Worm (Caenorhabditis elegans) whole organism, L4 larva: ENCODE data around the gene Y46H3C.5.

Experiments used
- D1046.2 ChIP-seq: fragments of 200-800 bp; sonication (Bioruptor generic); IDR thresholded peaks from 2 replicates; pipeline ENCODE4 v1.3.6; 2022; ENCODE audit warnings: missing genetic modification characterization, missing compliant biosample characterization
- F37D6.2 ChIP-seq: sonication (generic microtip); optimal IDR thresholded peaks from 2 replicates; lab custom pipeline; 2016; ENCODE audit warnings: mild to moderate bottlenecking, missing genetic modification characterization, missing compliant biosample characterization
- T20F7.1 ChIP-seq: fragments of 200-800 bp; sonication (Bioruptor generic); optimal IDR thresholded peaks from 2 replicates; lab custom pipeline; 2018; ENCODE audit warnings: mild to moderate bottlenecking, missing genetic modification characterization, missing compliant biosample characterization
- T26A8.4 ChIP-seq: fragments of 200-800 bp; sonication (Bioruptor generic); IDR thresholded peaks from 2 replicates; pipeline ENCODE4 v1.3.6; 2022; ENCODE audit warnings: missing genetic modification characterization, missing compliant biosample characterization
- Y5F2A.4 ChIP-seq: fragments of 200-800 bp; sonication (Bioruptor generic); optimal IDR thresholded peaks from 2 replicates; lab custom pipeline; 2018; ENCODE audit warnings: mild to moderate bottlenecking, missing genetic modification characterization, missing compliant biosample characterization
- Y75B8A.6 ChIP-seq: fragments of 200-800 bp; sonication (Bioruptor generic); IDR thresholded peaks from 2 replicates; pipeline ENCODE4 v1.3.6; 2022; ENCODE audit warnings: missing genetic modification reagents, missing genetic modification characterization, missing compliant biosample characterization
- ZK546.5 ChIP-seq, 2 experiments: sonication (generic microtip); optimal IDR thresholded peaks; 2 replicates each; lab custom pipeline; 2017; ENCODE audit warnings: missing biosample characterization in 2 of 2, missing genetic modification characterization in 2 of 2
- ama-1 ChIP-seq: fragments of 150-350 bp; optimal IDR thresholded peaks from 2 replicates; lab custom pipeline; 2014; ENCODE audit warnings: inconsistent platforms, mixed read lengths
- attf-4 ChIP-seq: sonication (generic microtip); optimal IDR thresholded peaks from 3 replicates; lab custom pipeline; 2017; ENCODE audit warnings: missing biosample characterization, missing genetic modification characterization
- ceh-20 ChIP-seq: fragments of 200-800 bp; sonication (Bioruptor generic); IDR thresholded peaks from 2 replicates; pipeline ENCODE4 v1.3.6; 2022; ENCODE audit warnings: missing genetic modification reagents, missing genetic modification characterization, missing compliant biosample characterization
- ceh-28 ChIP-seq: fragments of 150-350 bp; optimal IDR thresholded peaks from 2 replicates; lab custom pipeline; 2014; ENCODE audit warnings: missing biosample characterization, missing genetic modification reagents, missing genetic modification characterization
- ceh-32 ChIP-seq: sonication (generic microtip); optimal IDR thresholded peaks from 2 replicates; lab custom pipeline; 2016; ENCODE audit warnings: mild to moderate bottlenecking, missing genetic modification characterization, missing compliant biosample characterization; ENCODE audit not compliant: poor library complexity
- ceh-44 ChIP-seq: fragments of 200-800 bp; sonication (Bioruptor generic); IDR thresholded peaks from 2 replicates; pipeline ENCODE4 v1.3.6; 2022; ENCODE audit warnings: missing genetic modification reagents, missing genetic modification characterization, missing compliant biosample characterization
- ceh-82 ChIP-seq: sonication (generic microtip); optimal IDR thresholded peaks from 2 replicates; lab custom pipeline; 2017; ENCODE audit warnings: missing biosample characterization, missing genetic modification characterization
- cey-2 ChIP-seq: sonication (generic microtip); optimal IDR thresholded peaks from 3 replicates; lab custom pipeline; 2017; ENCODE audit warnings: missing genetic modification characterization, mild to moderate bottlenecking, missing compliant biosample characterization, antibody characterized with exemption, borderline replicate concordance; ENCODE audit not compliant: insufficient read depth
- dpl-1 ChIP-seq: fragments of 150-350 bp; optimal IDR thresholded peaks from 2 replicates; lab custom pipeline; 2014; ENCODE audit warnings: missing biosample characterization, missing genetic modification reagents, missing genetic modification characterization
- duxl-1 ChIP-seq: sonication (generic microtip); optimal IDR thresholded peaks from 2 replicates; lab custom pipeline; 2016; ENCODE audit warnings: mild to moderate bottlenecking, missing genetic modification characterization, moderate library complexity, missing compliant biosample characterization; ENCODE audit not compliant: poor library complexity
- egl-27 ChIP-seq: sonication (generic microtip); optimal IDR thresholded peaks from 3 replicates; lab custom pipeline; 2017; ENCODE audit warnings: missing biosample characterization, missing genetic modification reagents, missing genetic modification characterization
- jun-1 ChIP-seq: fragments of 150-350 bp; optimal IDR thresholded peaks from 2 replicates; lab custom pipeline; 2014; ENCODE audit warnings: missing biosample characterization, missing genetic modification reagents, missing genetic modification characterization
- madf-5 ChIP-seq, 2 experiments: fragments of 200-800 bp; sonication (Bioruptor generic); IDR thresholded peaks; 2 replicates each; pipeline ENCODE4 v1.3.6; 2022; ENCODE audit warnings: missing compliant biosample characterization in 2 of 2, missing genetic modification characterization in 2 of 2
- madf-9 ChIP-seq: fragments of 200-800 bp; sonication (Bioruptor generic); conservative IDR thresholded peaks from 2 replicates; pipeline ENCODE4 v1.3.6; 2022; ENCODE audit warnings: missing genetic modification reagents, missing genetic modification characterization, missing compliant biosample characterization
- mes-2 ChIP-seq: sonication (generic microtip); optimal IDR thresholded peaks from 2 replicates; lab custom pipeline; 2016; ENCODE audit warnings: missing genotype, mild to moderate bottlenecking, missing genetic modification characterization, missing compliant biosample characterization; ENCODE audit not compliant: poor library complexity, severe bottlenecking
- mxl-3 ChIP-seq: fragments of 200-800 bp; sonication (Bioruptor generic); optimal IDR thresholded peaks from 2 replicates; lab custom pipeline; 2018; ENCODE audit warnings: mild to moderate bottlenecking, missing genetic modification characterization, missing compliant biosample characterization
- nhr-102 ChIP-seq: sonication (generic microtip); optimal IDR thresholded peaks from 2 replicates; lab custom pipeline; 2016; ENCODE audit warnings: mild to moderate bottlenecking, missing genetic modification characterization, moderate library complexity, missing compliant biosample characterization
- nhr-25 ChIP-seq: sonication (generic microtip); optimal IDR thresholded peaks from 2 replicates; lab custom pipeline; 2017; ENCODE audit warnings: missing genetic modification characterization, mild to moderate bottlenecking, missing compliant biosample characterization, antibody characterized with exemption, moderate library complexity, borderline replicate concordance; ENCODE audit not compliant: insufficient read depth
- nhr-6 ChIP-seq: fragments of 150-350 bp; optimal IDR thresholded peaks from 2 replicates; lab custom pipeline; 2014; ENCODE audit warnings: missing biosample characterization, missing genetic modification characterization
- nhr-77 ChIP-seq: fragments of 150-350 bp; optimal IDR thresholded peaks from 2 replicates; lab custom pipeline; 2014; ENCODE audit warnings: missing biosample characterization, missing genetic modification characterization
- pha-4 ChIP-seq, 2 experiments: fragments of 150-350 bp in 1 of 2; fragments of 200-800 bp in 1 of 2; sonication (Bioruptor generic) in 1 of 2; IDR thresholded peaks in 1 of 2; optimal IDR thresholded peaks in 1 of 2; 2 replicates each; pipeline versions ENCODE4 v1.3.6 to Lab custom; 2014 to 2022; ENCODE audit warnings: missing genetic modification characterization in 2 of 2, missing genetic modification reagents in 2 of 2, missing biosample characterization in 1 of 2, missing compliant biosample characterization in 1 of 2
- pqm-1 ChIP-seq: sonication (generic microtip); optimal IDR thresholded peaks from 2 replicates; lab custom pipeline; 2017; ENCODE audit warnings: missing biosample characterization, missing genetic modification characterization
- rbr-2 ChIP-seq: sonication (generic microtip); optimal IDR thresholded peaks from 2 replicates; lab custom pipeline; 2016; ENCODE audit warnings: missing genotype, missing genetic modification characterization, missing compliant biosample characterization
- spr-1 ChIP-seq: sonication (generic microtip); optimal IDR thresholded peaks from 2 replicates; lab custom pipeline; 2016; ENCODE audit warnings: mild to moderate bottlenecking, missing genetic modification characterization, missing compliant biosample characterization
- spr-3 ChIP-seq: fragments of 200-800 bp; sonication (Bioruptor generic); optimal IDR thresholded peaks from 2 replicates; lab custom pipeline; 2018; ENCODE audit warnings: mild to moderate bottlenecking, missing genetic modification characterization, missing compliant biosample characterization
- tag-97 ChIP-seq: fragments of 200-800 bp; sonication (Bioruptor generic); IDR thresholded peaks from 2 replicates; pipeline ENCODE4 v1.3.6; 2022; ENCODE audit warnings: missing genetic modification characterization, missing compliant biosample characterization
- unc-39 ChIP-seq: sonication (generic microtip); optimal IDR thresholded peaks from 2 replicates; lab custom pipeline; 2017; ENCODE audit warnings: missing biosample characterization, missing genetic modification characterization
- zfp-3 ChIP-seq: fragments of 200-800 bp; sonication (Bioruptor generic); conservative IDR thresholded peaks from 2 replicates; pipeline ENCODE4 v1.3.6; 2022; ENCODE audit warnings: missing genetic modification reagents, missing genetic modification characterization, missing compliant biosample characterization

The Y46H3C.5 gene

DNA sequence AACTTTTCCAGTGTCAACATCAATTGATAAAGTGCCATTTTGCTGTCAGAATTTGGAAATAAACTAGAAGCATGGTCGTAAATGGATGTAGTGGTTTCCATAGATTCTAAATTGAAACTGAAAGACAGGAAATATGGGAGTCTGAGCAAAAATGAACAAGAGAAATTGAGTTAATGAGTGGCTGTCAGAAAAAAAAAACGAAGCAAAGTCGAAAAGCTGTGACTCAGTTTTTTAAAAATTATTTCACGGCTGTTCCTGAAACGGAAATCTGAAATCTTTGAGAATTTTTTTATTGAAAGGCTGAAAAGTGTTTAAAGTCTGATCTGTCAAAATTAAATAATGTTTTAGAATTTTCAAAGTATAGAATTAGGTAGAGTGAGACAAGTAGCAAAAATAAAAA, 14.1 kb downstream of the Y46H3C.5 start, which contains the start of gene srw-98:
Gene srw-98 (minus strand): TSS at position 101 of the 400 bp plus-strand sequence.
- TF ChIP-seq ceh-82 (tag; lab: Kevin White, UChicago): no peak
- TF ChIP-seq jun-1 (tag; lab: Kevin White, UChicago): no peak
- no peak for TF ChIP-seq pha-4 (GFP tag; IDR thresholded peaks at IDR 0.05; lab: Robert Waterston, UW)
- no peak for TF ChIP-seq pha-4 (tag; optimal IDR thresholded peaks at IDR 0.05; lab: Kevin White, UChicago)
- TF ChIP-seq dpl-1 (GFP tag; lab: Kevin White, UChicago): no peak
- no peak for TF ChIP-seq nhr-77 (tag; lab: Kevin White, UChicago)
- TF ChIP-seq ama-1 (lab: Kevin White, UChicago): no peak
- TF ChIP-seq zfp-3: no peak
- TF ChIP-seq pqm-1 (tag; lab: Kevin White, UChicago): no peak
- TF ChIP-seq Y75B8A.6 (GFP tag; lab: Robert Waterston, UW): no peak
- no peak for TF ChIP-seq D1046.2 (GFP tag; lab: Robert Waterston, UW)
- TF ChIP-seq madf-9 (GFP tag; lab: Robert Waterston, UW): no peak

DNA sequence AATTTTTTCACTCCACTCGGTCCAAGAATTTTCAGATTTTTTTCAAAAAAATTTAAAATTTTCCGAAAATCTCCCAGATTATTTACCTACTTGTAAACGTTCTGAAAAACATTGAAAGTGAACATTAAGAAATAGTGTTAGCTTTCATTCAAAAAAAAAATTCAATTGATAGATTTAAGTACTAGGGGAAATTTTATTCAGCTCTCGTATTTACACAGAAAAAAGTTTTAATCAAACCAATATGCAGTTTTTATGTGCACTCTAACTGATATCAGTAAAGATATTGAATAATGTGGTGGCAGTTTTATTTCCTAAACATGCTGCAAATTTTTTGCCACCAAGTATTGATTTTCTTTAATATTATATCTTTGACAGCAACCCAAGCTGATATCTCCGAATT, 24.1 kb downstream of the Y46H3C.5 start, which contains the start of gene irld-42:
Gene irld-42 (plus strand): TSS at position 301 of the 400 bp plus-strand sequence.
- no peak for TF ChIP-seq mes-2 (tag; lab: Kevin White, UChicago)
- TF ChIP-seq duxl-1: no peak
- no peak for TF ChIP-seq attf-4 (tag; lab: Kevin White, UChicago)
- TF ChIP-seq ceh-20 (GFP tag; lab: Robert Waterston, UW): no peak
- no peak for TF ChIP-seq ceh-32 (tag; lab: Kevin White, UChicago)
- TF ChIP-seq tag-97 (GFP tag; lab: Robert Waterston, UW): no peak
- no peak for TF ChIP-seq ceh-28 (tag; lab: Kevin White, UChicago)
- no peak for TF ChIP-seq F37D6.2
- no peak for TF ChIP-seq T26A8.4
- TF ChIP-seq mxl-3 (GFP tag; lab: Kevin White, UChicago): no peak
- no peak for TF ChIP-seq spr-3 (GFP tag; lab: Kevin White, UChicago)
- no peak for TF ChIP-seq unc-39 (tag; lab: Kevin White, UChicago)
- no peak for TF ChIP-seq nhr-6 (tag; lab: Kevin White, UChicago)
- no peak for TF ChIP-seq pha-4 (GFP tag; IDR thresholded peaks at IDR 0.05; lab: Robert Waterston, UW)
- TF ChIP-seq pha-4 (tag; optimal IDR thresholded peaks at IDR 0.05; lab: Kevin White, UChicago): no peak
- TF ChIP-seq ceh-44 (GFP tag; lab: Robert Waterston, UW): no peak
- TF ChIP-seq madf-5 (GFP tag; IDR thresholded peaks at IDR 0.05; lab: Robert Waterston, UW): no peak
- TF ChIP-seq spr-1 (tag; lab: Kevin White, UChicago): no peak
- TF ChIP-seq T20F7.1 (GFP tag; lab: Kevin White, UChicago): no peak

DNA sequence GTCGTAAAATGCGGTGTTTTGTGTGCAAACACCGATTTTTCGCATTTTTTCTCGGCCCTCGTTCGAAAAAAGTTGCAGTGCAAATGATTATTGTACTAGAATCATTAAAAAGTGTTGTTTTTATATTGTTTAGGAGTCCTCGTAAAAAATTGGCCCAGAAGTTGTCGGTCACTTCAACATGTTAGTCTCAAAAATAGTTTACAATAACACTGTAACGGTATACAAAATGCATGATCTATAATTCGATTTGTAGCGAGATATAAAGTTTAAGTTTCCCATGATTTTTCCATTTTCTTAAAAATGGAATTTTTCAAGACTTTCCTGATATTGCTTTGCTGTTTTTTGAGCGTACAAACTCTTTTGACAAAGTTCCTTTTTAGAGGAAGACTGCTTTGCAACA, 25.4 kb downstream of the Y46H3C.5 start, which contains the start of gene K04F1.8:
Gene K04F1.8 (plus strand): TSS at position 301 of the 400 bp plus-strand sequence.
- TF ChIP-seq ceh-44 (GFP tag; lab: Robert Waterston, UW) (no peak), zfp-3 (no peak), nhr-102 (tag; lab: Kevin White, UChicago) (no peak), nhr-25 (tag; lab: Kevin White, UChicago) (no peak), egl-27 (tag; lab: Kevin White, UChicago) (no peak), cey-2 (tag; lab: Kevin White, UChicago) (no peak), Y5F2A.4 (GFP tag; lab: Kevin White, UChicago) (no peak), ceh-32 (tag; lab: Kevin White, UChicago) (no peak), pha-4 (GFP tag; IDR thresholded peaks at IDR 0.05; lab: Robert Waterston, UW) (no peak), pha-4 (tag; optimal IDR thresholded peaks at IDR 0.05; lab: Kevin White, UChicago) (no peak), ZK546.5 (tag; optimal IDR thresholded peaks at IDR 0.05; lab: Kevin White, UChicago) (no peak), attf-4 (tag; lab: Kevin White, UChicago) (no peak), rbr-2 (tag; lab: Kevin White, UChicago) (no peak)
